Worm (Caenorhabditis elegans) whole organism, late embryonic: ENCODE data around the gene F31D4.2.

Experiments
- C08G9.2 ChIP-seq: sonication (generic microtip); optimal IDR thresholded peaks from 2 replicates; lab custom pipeline; 2016; ENCODE audit warnings: mild to moderate bottlenecking, missing genetic modification characterization, moderate library complexity, missing compliant biosample characterization
- K09A11.1 ChIP-seq: sonication (generic microtip); optimal IDR thresholded peaks from 2 replicates; lab custom pipeline; 2017; ENCODE audit warnings: antibody characterized with exemption, mild to moderate bottlenecking, missing genetic modification characterization, missing compliant biosample characterization; ENCODE audit not compliant: insufficient read depth
- T23F11.4 ChIP-seq: fragments of 200-800 bp; sonication (Bioruptor generic); optimal IDR thresholded peaks from 2 replicates; lab custom pipeline; 2018; ENCODE audit warnings: mild to moderate bottlenecking, missing genetic modification characterization, missing compliant biosample characterization
- Y22D7AL.16 ChIP-seq: sonication (generic microtip); optimal IDR thresholded peaks from 2 replicates; lab custom pipeline; 2016; ENCODE audit warnings: missing genetic modification characterization, missing compliant biosample characterization
- ama-1 ChIP-seq: fragments of 150-350 bp; optimal IDR thresholded peaks from 2 replicates; lab custom pipeline; 2014
- ceh-18 ChIP-seq: sonication (generic microtip); optimal IDR thresholded peaks from 2 replicates; lab custom pipeline; 2016; ENCODE audit warnings: missing genetic modification characterization, missing compliant biosample characterization
- ceh-19 ChIP-seq: fragments of 200-800 bp; sonication (Bioruptor generic); optimal IDR thresholded peaks from 2 replicates; lab custom pipeline; 2018; ENCODE audit warnings: mild to moderate bottlenecking, missing genetic modification characterization, missing compliant biosample characterization
- ceh-2 ChIP-seq: sonication (generic microtip); optimal IDR thresholded peaks from 2 replicates; lab custom pipeline; 2016; ENCODE audit warnings: missing genotype, missing genetic modification characterization, missing compliant biosample characterization
- ceh-24 ChIP-seq: sonication (generic microtip); optimal IDR thresholded peaks from 2 replicates; lab custom pipeline; 2016; ENCODE audit warnings: mild to moderate bottlenecking, missing genetic modification characterization, missing compliant biosample characterization
- ceh-31 ChIP-seq: sonication (generic microtip); optimal IDR thresholded peaks from 2 replicates; lab custom pipeline; 2016; ENCODE audit warnings: missing genetic modification characterization, missing compliant biosample characterization
- ceh-48 ChIP-seq: sonication (generic microtip); optimal IDR thresholded peaks from 2 replicates; lab custom pipeline; 2016; ENCODE audit warnings: missing genetic modification characterization, inconsistent platforms, missing compliant biosample characterization
- dmd-4 ChIP-seq: sonication (generic microtip); optimal IDR thresholded peaks from 2 replicates; lab custom pipeline; 2016; ENCODE audit warnings: borderline replicate concordance, missing genetic modification characterization, missing compliant biosample characterization
- dve-1 ChIP-seq: sonication (generic microtip); optimal IDR thresholded peaks from 2 replicates; lab custom pipeline; 2017; ENCODE audit warnings: antibody characterized with exemption, mild to moderate bottlenecking, missing genetic modification characterization, missing compliant biosample characterization
- elt-2 ChIP-seq: sonication (generic microtip); optimal IDR thresholded peaks from 2 replicates; lab custom pipeline; 2016; ENCODE audit warnings: missing genetic modification reagents, missing genetic modification characterization, missing compliant biosample characterization
- fkh-6 ChIP-seq: sonication (generic microtip); optimal IDR thresholded peaks from 2 replicates; lab custom pipeline; 2016; ENCODE audit warnings: missing genetic modification characterization, missing compliant biosample characterization
- hlh-30 ChIP-seq: sonication (generic microtip); optimal IDR thresholded peaks from 2 replicates; lab custom pipeline; 2017; ENCODE audit warnings: antibody characterized with exemption, missing genetic modification characterization, missing compliant biosample characterization; ENCODE audit not compliant: insufficient read depth
- hlh-8 ChIP-seq: sonication (generic microtip); optimal IDR thresholded peaks from 2 replicates; lab custom pipeline; 2016; ENCODE audit warnings: missing genotype, missing genetic modification characterization, missing compliant biosample characterization
- madf-2 ChIP-seq: sonication (generic microtip); optimal IDR thresholded peaks from 2 replicates; lab custom pipeline; 2017; ENCODE audit warnings: missing genetic modification characterization, missing compliant biosample characterization
- nfya-1 ChIP-seq: sonication (generic microtip); optimal IDR thresholded peaks from 2 replicates; lab custom pipeline; 2017; ENCODE audit warnings: missing genetic modification characterization, mild to moderate bottlenecking, missing compliant biosample characterization, antibody characterized with exemption, moderate library complexity
- nhr-11 ChIP-seq: fragments of 150-350 bp; optimal IDR thresholded peaks from 2 replicates; lab custom pipeline; 2014; ENCODE audit warnings: missing biosample characterization, missing genetic modification characterization
- pag-3 ChIP-seq: sonication (generic microtip); optimal IDR thresholded peaks from 2 replicates; lab custom pipeline; 2016; ENCODE audit warnings: missing compliant biosample characterization, missing genetic modification characterization, borderline replicate concordance
- pat-9 ChIP-seq: fragments of 200-800 bp; sonication (Bioruptor generic); optimal IDR thresholded peaks from 2 replicates; lab custom pipeline; 2018; ENCODE audit warnings: mild to moderate bottlenecking, missing genetic modification characterization, moderate library complexity, missing compliant biosample characterization
- pha-2 ChIP-seq: sonication (generic microtip); optimal IDR thresholded peaks from 2 replicates; lab custom pipeline; 2017; ENCODE audit warnings: mild to moderate bottlenecking, missing genetic modification characterization, missing compliant biosample characterization
- pha-4 ChIP-seq: fragments of 150-350 bp; optimal IDR thresholded peaks from 2 replicates; lab custom pipeline; 2018; ENCODE audit warnings: missing biosample characterization, missing genetic modification reagents, missing genetic modification characterization
- pros-1 ChIP-seq: fragments of 150-350 bp; optimal IDR thresholded peaks from 2 replicates; lab custom pipeline; 2014; ENCODE audit warnings: missing biosample characterization, missing genetic modification reagents, missing genetic modification characterization
- ref-2 ChIP-seq: sonication (generic microtip); optimal IDR thresholded peaks from 2 replicates; lab custom pipeline; 2016; ENCODE audit warnings: missing genetic modification characterization, missing compliant biosample characterization
- rnt-1 ChIP-seq: sonication (generic microtip); optimal IDR thresholded peaks from 2 replicates; lab custom pipeline; 2016; ENCODE audit warnings: missing genetic modification characterization, missing compliant biosample characterization
- sox-2 ChIP-seq: fragments of 200-800 bp; sonication (Bioruptor generic); IDR thresholded peaks from 2 replicates; pipeline ENCODE4 v1.3.6; 2022; ENCODE audit warnings: missing genetic modification reagents, missing genetic modification characterization, missing compliant biosample characterization
- tbx-2 ChIP-seq: sonication (generic microtip); optimal IDR thresholded peaks from 2 replicates; lab custom pipeline; 2016; ENCODE audit warnings: missing genetic modification characterization, missing compliant biosample characterization
- ttx-3 ChIP-seq: sonication (generic microtip); optimal IDR thresholded peaks from 2 replicates; lab custom pipeline; 2016; ENCODE audit warnings: missing genetic modification reagents, missing genetic modification characterization, missing compliant biosample characterization
- unc-3 ChIP-seq, 2 experiments: fragments of 200-800 bp in 1 of 2; sonication (Bioruptor generic) in 1 of 2; sonication (generic microtip) in 1 of 2; conservative IDR thresholded peaks in 1 of 2; optimal IDR thresholded peaks in 1 of 2; 2 replicates each; pipeline versions ENCODE4 v1.3.6 to Lab custom; 2016 to 2022; ENCODE audit warnings: missing compliant biosample characterization in 2 of 2, missing genetic modification characterization in 2 of 2, missing genetic modification reagents in 1 of 2
- unc-42 ChIP-seq: sonication (generic microtip); optimal IDR thresholded peaks from 2 replicates; lab custom pipeline; 2016; ENCODE audit warnings: missing genotype, missing genetic modification characterization, missing compliant biosample characterization
- unc-55 ChIP-seq: sonication (generic microtip); optimal IDR thresholded peaks from 2 replicates; lab custom pipeline; 2017; ENCODE audit warnings: missing biosample characterization, missing genetic modification reagents, missing genetic modification characterization
- zip-5 ChIP-seq: sonication (generic microtip); optimal IDR thresholded peaks from 2 replicates; lab custom pipeline; 2016; ENCODE audit warnings: missing genetic modification characterization, missing compliant biosample characterization
- ztf-16 ChIP-seq: sonication (generic microtip); optimal IDR thresholded peaks from 2 replicates; lab custom pipeline; 2017; ENCODE audit warnings: missing genetic modification characterization, missing compliant biosample characterization

F31D4.2 gene

DNA sequence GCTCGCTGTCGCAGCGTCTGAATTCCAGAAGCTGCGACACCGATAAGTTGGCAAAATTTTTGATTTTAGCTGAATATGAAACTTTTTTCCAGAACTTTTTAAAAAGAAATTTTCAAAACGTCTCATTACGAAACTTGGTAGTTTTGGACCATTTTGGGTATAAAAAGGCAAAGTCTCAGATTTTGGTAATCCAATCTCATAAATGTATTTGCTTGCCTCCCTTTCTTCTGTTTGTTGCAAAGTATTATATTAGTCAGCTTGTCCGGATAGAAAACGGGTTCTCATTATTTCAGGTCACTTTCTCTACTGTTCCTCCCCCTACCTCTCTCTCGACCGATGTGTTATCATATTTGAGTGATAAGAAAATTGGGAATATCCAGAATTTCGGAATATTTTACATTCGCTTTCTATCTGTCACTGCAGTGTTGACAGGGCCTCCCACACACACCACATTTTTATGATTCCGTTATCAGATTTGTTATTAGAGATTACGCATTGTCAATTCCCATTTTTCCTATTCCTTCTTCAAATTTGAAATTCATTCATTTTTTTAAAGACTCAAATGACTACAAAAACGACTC, 8.3 kb upstream of the F31D4.2 start, which contains the start of gene F31D4.5:
TSS of gene F31D4.5 (plus strand) at position 491 of the 581 bp plus-strand sequence.
- peak; percentile 39 for TF ChIP-seq unc-42 (tag; lab: Kevin White, UChicago)
- TF ChIP-seq tbx-2 (tag; lab: Kevin White, UChicago): no peak
- peak; percentile 31 for TF ChIP-seq elt-2 (tag; lab: Kevin White, UChicago)

DNA sequence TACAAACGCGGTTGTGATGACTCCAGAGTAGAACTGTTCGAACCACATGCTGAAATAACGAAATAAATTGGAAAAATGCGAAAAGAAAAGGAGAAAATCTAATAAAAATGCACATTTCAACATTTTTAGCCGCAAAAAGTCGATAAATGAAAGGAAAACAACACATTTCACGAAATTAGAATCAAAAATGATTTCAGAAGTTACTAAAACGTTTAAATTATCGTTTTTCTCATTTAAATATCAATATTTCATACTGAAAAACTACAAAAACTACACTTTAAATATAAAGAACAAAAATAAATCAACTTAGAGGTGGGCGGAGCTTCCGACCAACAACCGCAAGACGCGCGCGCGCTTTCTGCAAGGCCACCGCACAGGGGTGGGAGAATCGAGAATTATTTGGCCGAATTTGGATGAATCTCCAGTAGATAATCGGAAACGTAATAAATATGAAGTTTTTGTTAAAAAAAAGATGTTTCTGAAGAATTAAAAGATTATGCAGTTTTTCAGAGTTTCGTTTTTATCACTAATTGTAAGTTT, 6.6 kb upstream of the F31D4.2 start, which contains the start of gene ndua-1:
TSS of gene ndua-1 (minus strand) at position 51 of the 540 bp plus-strand sequence.
- TF ChIP-seq ref-2 (tag; lab: Kevin White, UChicago) (peak; percentile 13), Y22D7AL.16 (peak; percentile 31), unc-42 (tag; lab: Kevin White, UChicago) (peak; percentile 73), ztf-16 (tag; lab: Kevin White, UChicago) (peak; percentile 20), zip-5 (tag; lab: Kevin White, UChicago) (no peak), hlh-30 (tag; lab: Kevin White, UChicago) (no peak), elt-2 (tag; lab: Kevin White, UChicago) (peak; percentile 9), pha-2 (tag; lab: Kevin White, UChicago) (peak; percentile 74), ama-1 (lab: Kevin White, UChicago) (no peak), C08G9.2 (tag; lab: Kevin White, UChicago) (peak; percentile 50), tbx-2 (tag; lab: Kevin White, UChicago) (peak; percentile 33), ceh-31 (tag; lab: Kevin White, UChicago) (peak; percentile 52), nfya-1 (tag; lab: Kevin White, UChicago) (peak; percentile 37)

DNA sequence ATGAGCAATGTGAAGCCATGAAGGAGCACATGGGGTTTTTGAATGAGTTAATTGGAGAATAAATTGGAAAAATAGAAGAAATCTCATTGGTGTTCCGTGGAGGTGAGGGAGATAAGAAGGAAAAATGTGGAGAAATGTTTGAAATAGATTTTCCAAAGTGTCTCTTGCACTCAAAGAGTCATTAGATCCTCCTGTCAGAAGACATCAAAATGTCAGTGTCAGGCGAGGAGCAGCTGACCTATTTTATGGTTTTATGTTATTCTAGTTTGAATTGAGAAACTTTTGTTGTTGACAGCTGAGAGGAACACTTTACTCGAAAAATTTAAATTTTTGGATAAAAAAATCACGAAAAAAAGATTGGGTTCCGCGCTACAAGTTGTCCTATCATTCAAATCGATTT, 5.2 kb upstream of the F31D4.2 start, which contains the start of gene clec-264:
TSS of gene clec-264 (minus strand) at position 122 of the 400 bp plus-strand sequence.
- peak; percentile 77 for TF ChIP-seq unc-55 (GFP tag; lab: Kevin White, UChicago)
- TF ChIP-seq ceh-18 (tag; lab: Kevin White, UChicago): no peak
- no peak for TF ChIP-seq madf-2 (tag; lab: Kevin White, UChicago)

DNA sequence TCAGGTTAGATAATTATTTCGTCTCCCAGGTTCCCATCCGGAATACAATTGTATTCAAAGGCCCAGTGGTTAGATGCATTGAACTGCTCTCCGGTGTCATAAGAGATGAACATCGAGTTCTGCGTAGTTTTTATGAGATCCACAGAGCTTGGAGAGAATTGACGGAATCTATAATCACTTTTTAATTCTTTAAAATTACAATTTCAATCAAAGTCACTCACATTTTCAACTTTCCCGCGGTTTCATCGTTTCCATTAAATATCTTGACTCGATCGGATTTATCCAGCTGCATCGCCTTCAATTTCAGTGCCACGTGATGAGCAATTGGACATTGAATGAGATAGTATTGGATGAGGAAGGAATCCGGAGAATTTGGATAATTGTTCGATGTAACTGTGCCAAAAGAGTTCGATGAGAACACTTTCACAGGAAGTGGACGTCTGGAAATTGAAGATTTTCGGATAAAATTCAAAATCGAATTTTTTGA, 2.4 kb upstream of the F31D4.2 start:
- TF ChIP-seq unc-3 (GFP tag; conservative IDR thresholded peaks at IDR 0.05; lab: Robert Waterston, UW) (no peak), unc-3 (tag; optimal IDR thresholded peaks at IDR 0.05; lab: Kevin White, UChicago) (no peak), dmd-4 (tag; lab: Kevin White, UChicago) (no peak), ama-1 (lab: Kevin White, UChicago) (peak; percentile 27), fkh-6 (no peak), dve-1 (tag; lab: Kevin White, UChicago) (no peak)

DNA sequence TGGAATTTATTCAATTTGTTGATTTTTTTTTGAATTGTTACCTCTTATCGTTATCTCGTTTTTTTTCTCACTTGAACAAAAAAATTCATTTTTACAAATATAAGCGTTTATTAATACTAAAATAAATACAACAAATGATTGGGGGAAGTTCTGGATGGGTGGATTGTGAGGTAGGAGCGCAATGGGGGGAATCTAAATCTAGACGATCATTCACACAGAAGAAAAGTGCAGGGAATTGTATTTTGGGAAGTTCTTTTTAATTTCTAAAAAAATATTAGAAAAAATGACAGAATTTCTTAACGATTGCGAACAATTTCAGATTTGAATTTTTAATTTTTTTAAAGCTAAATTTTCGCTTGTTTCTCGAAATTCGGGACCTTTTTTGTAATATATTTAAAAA, 3.9 kb downstream of the F31D4.2 start:
- TF ChIP-seq unc-3 (GFP tag; conservative IDR thresholded peaks at IDR 0.05; lab: Robert Waterston, UW) (no peak), unc-3 (tag; optimal IDR thresholded peaks at IDR 0.05; lab: Kevin White, UChicago) (no peak), ceh-19 (no peak), ceh-24 (no peak), pat-9 (tag; lab: Kevin White, UChicago) (no peak), madf-2 (tag; lab: Kevin White, UChicago) (no peak), ttx-3 (tag; lab: Kevin White, UChicago) (no peak), pros-1 (tag; lab: Kevin White, UChicago) (no peak), T23F11.4 (GFP tag; lab: Kevin White, UChicago) (no peak), hlh-8 (tag; lab: Kevin White, UChicago) (no peak), Y22D7AL.16 (no peak), unc-55 (GFP tag; lab: Kevin White, UChicago) (no peak), ceh-48 (tag; lab: Kevin White, UChicago) (no peak), K09A11.1 (tag; lab: Kevin White, UChicago) (no peak), rnt-1 (no peak), pha-4 (tag; lab: Kevin White, UChicago) (no peak), nhr-11 (tag; lab: Kevin White, UChicago) (no peak), ceh-2 (no peak), sox-2 (GFP tag; lab: Robert Waterston, UW) (no peak), pag-3 (tag; lab: Kevin White, UChicago) (no peak), elt-2 (tag; lab: Kevin White, UChicago) (no peak)
